Fruit fly (Drosophila melanogaster) whole organism, wandering third instar larva: ENCODE measurements around the gene CG15020.

Source experiments
- CG32264 ChIP-seq: fragments of 200-800 bp; sonication (Bioruptor generic); optimal IDR thresholded peaks from 2 replicates; lab custom pipeline; 2016; ENCODE audit warnings: missing biosample characterization, missing genetic modification characterization
- CrebA ChIP-seq: fragments of 200-800 bp; sonication (Bioruptor generic); optimal IDR thresholded peaks from 2 replicates; lab custom pipeline; 2016; ENCODE audit warnings: missing biosample characterization, mild to moderate bottlenecking, missing genetic modification characterization, borderline replicate concordance
- Jra ChIP-seq: sonication (Bioruptor generic); optimal IDR thresholded peaks from 2 replicates; lab custom pipeline; 2016; ENCODE audit warnings: missing biosample characterization, missing genetic modification characterization
- dmrt93B ChIP-seq: fragments of 200-800 bp; sonication (Bioruptor generic); optimal IDR thresholded peaks from 2 replicates; lab custom pipeline; 2018; ENCODE audit warnings: missing biosample characterization, mild to moderate bottlenecking, missing genetic modification characterization
- dsf ChIP-seq: sonication (Bioruptor generic); optimal IDR thresholded peaks from 2 replicates; lab custom pipeline; 2016; ENCODE audit warnings: missing biosample characterization, missing genetic modification characterization, borderline replicate concordance
- foxo ChIP-seq, 2 experiments: fragments of 200-800 bp; sonication (Bioruptor generic); optimal IDR thresholded peaks; 2 replicates in 1 of 2; 3 replicates in 1 of 2; lab custom pipeline; 2016 to 2017; ENCODE audit warnings: missing biosample characterization in 2 of 2, missing genetic modification characterization in 2 of 2
- h ChIP-seq: fragments of 200-800 bp; sonication (Bioruptor generic); optimal IDR thresholded peaks from 3 replicates; lab custom pipeline; 2016; ENCODE audit warnings: missing biosample characterization, mild to moderate bottlenecking, missing genetic modification characterization
- jim ChIP-seq: fragments of 175-275, 200-325 bp; sonication (Bioruptor generic); optimal IDR thresholded peaks from 2 replicates; lab custom pipeline; 2016; ENCODE audit warnings: missing biosample characterization, mild to moderate bottlenecking, missing genetic modification characterization
- lola ChIP-seq: fragments of >200 bp; optimal IDR thresholded peaks from 2 replicates; lab custom pipeline; 2017; ENCODE audit warnings: missing biosample characterization, missing genetic modification characterization
- rgr ChIP-seq: fragments of 200-800 bp; sonication (Bioruptor generic); optimal IDR thresholded peaks from 3 replicates; lab custom pipeline; 2016; ENCODE audit warnings: missing biosample characterization, mild to moderate bottlenecking, missing genetic modification characterization
- sv ChIP-seq: fragments of 200-800 bp; sonication (Bioruptor generic); optimal IDR thresholded peaks from 3 replicates; lab custom pipeline; 2016; ENCODE audit warnings: missing biosample characterization, missing genetic modification characterization
- tai ChIP-seq: sonication (Bioruptor generic); optimal IDR thresholded peaks from 2 replicates; lab custom pipeline; 2016; ENCODE audit warnings: missing biosample characterization, missing genetic modification characterization

CG15020 gene

DNA sequence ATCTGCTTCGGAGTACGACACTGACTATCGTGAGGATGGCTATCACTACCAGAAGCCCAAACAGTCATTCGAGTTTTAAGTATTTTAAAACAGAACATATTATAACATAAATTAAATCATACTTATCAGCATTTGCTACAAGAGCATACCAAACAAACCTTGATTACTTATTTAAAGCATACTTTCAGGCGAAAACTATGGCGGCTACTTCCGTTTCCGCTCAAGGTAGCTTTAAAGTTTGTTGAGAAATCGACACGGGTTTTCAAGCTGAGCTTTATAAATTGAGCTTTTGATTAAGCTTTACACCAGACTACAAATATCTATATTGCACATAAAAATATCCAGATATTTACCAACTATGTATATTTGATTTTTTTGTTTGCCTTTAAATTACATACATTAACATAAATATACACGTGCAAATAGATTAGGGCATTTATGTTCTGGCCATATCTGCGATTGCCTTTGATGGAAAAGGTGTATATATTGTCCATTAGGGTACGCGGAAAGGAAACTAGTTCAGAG lies 53.5 kb downstream of the CG15020 start:
- no peak for TF ChIP-seq Jra
- peak; percentile 2 for TF ChIP-seq dmrt93B (GFP tag; lab: Kevin White, UChicago)
- TF ChIP-seq tai (GFP tag; lab: Kevin White, UChicago) = no peak
- peak; percentile 78 for TF ChIP-seq sv (GFP tag; lab: Kevin White, UChicago)
- TF ChIP-seq foxo (GFP tag; optimal IDR thresholded peaks at IDR 0.05; lab: Kevin White, UChicago) = no peak
- no peak for TF ChIP-seq CG32264
- no peak for TF ChIP-seq dsf (GFP tag; lab: Kevin White, UChicago)
- peak; percentile 40 for TF ChIP-seq rgr (GFP tag; lab: Kevin White, UChicago)
- TF ChIP-seq h (GFP tag; lab: Kevin White, UChicago) = peak; percentile 23
- TF ChIP-seq CrebA (GFP tag; lab: Kevin White, UChicago) = no peak
- no peak for TF ChIP-seq jim (GFP tag; lab: Kevin White, UChicago)

DNA sequence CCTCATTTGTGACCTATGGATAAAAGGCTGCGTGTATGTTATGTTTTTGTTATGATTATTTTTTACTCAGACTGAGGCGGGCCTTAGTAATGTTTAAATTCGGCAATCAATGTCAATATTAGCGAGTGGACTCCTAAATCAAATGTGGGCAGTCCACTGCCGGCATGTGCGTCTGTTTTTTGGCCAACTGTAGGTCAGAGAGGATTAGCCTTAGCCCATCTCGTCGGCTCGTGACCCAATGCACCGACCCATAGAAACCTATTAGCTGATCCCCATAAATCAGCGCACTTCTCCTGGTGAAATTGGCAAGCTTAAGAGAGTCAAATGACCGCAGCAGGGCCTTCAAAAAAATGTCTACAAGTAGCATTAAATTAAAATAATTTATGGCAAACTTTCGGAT lies 54.2 kb downstream of the CG15020 start:
- TF ChIP-seq lola (GFP tag; lab: Kevin White, UChicago) (no peak), CG32264 (no peak)
